Worm (Caenorhabditis elegans) whole organism, mixed stage, embryonic: Measurements from ENCODE around the gene F20G2.5.

Experiments used
- lin-13 ChIP-seq: fragments of 150-350 bp; optimal IDR thresholded peaks from 2 replicates; lab custom pipeline; 2014; ENCODE audit warnings: missing biosample characterization, missing genetic modification characterization
- lsy-2 ChIP-seq: fragments of 150-350 bp; optimal IDR thresholded peaks from 2 replicates; lab custom pipeline; 2014; ENCODE audit warnings: missing biosample characterization, missing genetic modification characterization
- nhr-237 ChIP-seq: fragments of 150-350 bp; optimal IDR thresholded peaks from 2 replicates; lab custom pipeline; 2014; ENCODE audit warnings: missing biosample characterization, missing genetic modification characterization
- nhr-76 ChIP-seq: sonication (generic microtip); optimal IDR thresholded peaks from 2 replicates; lab custom pipeline; 2017; ENCODE audit warnings: missing biosample characterization, missing genetic modification characterization
- sptf-1 ChIP-seq: sonication (generic microtip); optimal IDR thresholded peaks from 2 replicates; lab custom pipeline; 2017; ENCODE audit warnings: mild to moderate bottlenecking, missing genetic modification characterization, moderate library complexity, missing compliant biosample characterization
- ztf-11 ChIP-seq: fragments of 150-350 bp; optimal IDR thresholded peaks from 2 replicates; lab custom pipeline; 2014; ENCODE audit warnings: missing biosample characterization, missing genetic modification characterization

DNA sequence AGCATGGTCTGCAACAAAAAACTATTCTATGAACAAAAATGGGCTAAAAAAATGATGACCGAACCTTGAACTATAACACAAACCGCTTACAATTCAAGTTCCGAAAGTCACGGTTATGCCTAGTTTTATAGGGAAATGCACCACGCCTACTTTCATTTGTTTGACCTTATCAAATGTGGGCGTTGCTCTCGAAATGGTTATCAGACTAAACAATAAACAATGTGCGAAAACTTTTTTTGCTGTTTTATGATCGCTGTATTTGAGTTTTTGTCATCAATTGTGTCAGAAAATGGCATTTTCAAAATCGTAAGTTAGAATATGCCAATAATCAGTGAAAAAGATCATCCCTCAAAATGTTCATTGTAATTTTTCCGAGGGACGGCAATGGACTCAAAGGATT lies 35.2 kb upstream of the F20G2.5 start, which contains the start of gene F35E12.6:
- TF ChIP-seq lin-13 (tag; lab: Kevin White, UChicago) (no peak), sptf-1 (tag; lab: Kevin White, UChicago) (no peak), nhr-237 (tag; lab: Kevin White, UChicago) (no peak), nhr-76 (tag; lab: Kevin White, UChicago) (no peak), lsy-2 (no peak), ztf-11 (tag; lab: Kevin White, UChicago) (no peak)
